Worm (Caenorhabditis elegans) whole organism, dauer: ENCODE results near the gene F53E4.1.
"Not testable (repeated sequence)": the region's sequence is repeated elsewhere in the genome, so short reads cannot be mapped to it uniquely, and the experiment has no call there.

Experiments used
- unc-62 ChIP-seq: sonication (generic microtip); optimal IDR thresholded peaks from 2 replicates; lab custom pipeline; 2017; ENCODE audit warnings: missing biosample characterization, missing genetic modification reagents, missing genetic modification characterization

Gene F53E4.1

ce11 chrV:15668200-15668599 is at the start of gene F53E4.1:
TSS of gene F53E4.1 (minus strand) at chrV:15668300.
- not testable (repeated sequence) for TF ChIP-seq unc-62 (GFP tag; lab: Kevin White, UChicago)

- no peak for TF ChIP-seq unc-62 (GFP tag; lab: Kevin White, UChicago)
Observed at ce11 chrV:15716679-15717078, 48.6 kb upstream of the F53E4.1 start, which contains the start of gene Y6E2A.4. TSS of gene Y6E2A.4 (minus strand) at chrV:15716779.

- no peak for TF ChIP-seq unc-62 (GFP tag; lab: Kevin White, UChicago)
Observed at ce11 chrV:15715636-15716035, 47.5 kb upstream of the F53E4.1 start.

ce11 chrV:15712385-15712784 is 44.3 kb upstream of the F53E4.1 start:
- no peak for TF ChIP-seq unc-62 (GFP tag; lab: Kevin White, UChicago)

- no peak for TF ChIP-seq unc-62 (GFP tag; lab: Kevin White, UChicago)
Observed at ce11 chrV:15711898-15712297, 43.8 kb upstream of the F53E4.1 start, which contains the start of gene str-101. TSS of gene str-101 (minus strand) at chrV:15711998.

- no peak for TF ChIP-seq unc-62 (GFP tag; lab: Kevin White, UChicago)
Observed at ce11 chrV:15710401-15710800, 42.3 kb upstream of the F53E4.1 start, which contains the start of gene Y6E2A.1. TSS of gene Y6E2A.1 (minus strand) at chrV:15710501.

- no peak for TF ChIP-seq unc-62 (GFP tag; lab: Kevin White, UChicago)
Observed at ce11 chrV:15707982-15708381, 39.9 kb upstream of the F53E4.1 start.

ce11 chrV:15704745-15705144 is 36.6 kb upstream of the F53E4.1 start, which contains the start of gene twk-34:
TSS of gene twk-34 (plus strand) at chrV:15704960.
- no peak for TF ChIP-seq unc-62 (GFP tag; lab: Kevin White, UChicago)

- TF ChIP-seq unc-62 (GFP tag; lab: Kevin White, UChicago) = no peak
Observed at ce11 chrV:15702263-15702662, 34.2 kb upstream of the F53E4.1 start, which contains the start of gene nhr-53. TSS of gene nhr-53 (minus strand) at chrV:15702363.

ce11 chrV:15699799-15700198 is 31.7 kb upstream of the F53E4.1 start, which contains the start of gene nhr-199:
TSS of gene nhr-199 (minus strand) at chrV:15699899.
- no peak for TF ChIP-seq unc-62 (GFP tag; lab: Kevin White, UChicago)

ce11 chrV:15698099-15698498 is 30.0 kb upstream of the F53E4.1 start, which contains the start of gene srx-29:
TSS of gene srx-29 (minus strand) at chrV:15698199.
- no peak for TF ChIP-seq unc-62 (GFP tag; lab: Kevin White, UChicago)

ce11 chrV:15693682-15694081 is 25.6 kb upstream of the F53E4.1 start, which contains the start of gene nhr-198:
TSS of gene nhr-198 (plus strand) at chrV:15693994.
- TF ChIP-seq unc-62 (GFP tag; lab: Kevin White, UChicago) = no peak

ce11 chrV:15689952-15690351 is 21.9 kb upstream of the F53E4.1 start, which contains the start of gene nhr-268:
TSS of gene nhr-268 (plus strand) at chrV:15690252.
- TF ChIP-seq unc-62 (GFP tag; lab: Kevin White, UChicago) = no peak

- no peak for TF ChIP-seq unc-62 (GFP tag; lab: Kevin White, UChicago)
Observed at ce11 chrV:15687660-15688059, 19.6 kb upstream of the F53E4.1 start, which contains the start of gene nhr-197. TSS of gene nhr-197 (plus strand) at chrV:15687960.

- TF ChIP-seq unc-62 (GFP tag; lab: Kevin White, UChicago) = no peak
Observed at ce11 chrV:15685599-15685998, 17.5 kb upstream of the F53E4.1 start, which contains the start of gene nhr-196. TSS of gene nhr-196 (plus strand) at chrV:15685716.

ce11 chrV:15677222-15677621 is 9.1 kb upstream of the F53E4.1 start, which contains the start of gene nhr-52:
TSS of gene nhr-52 (plus strand) at chrV:15677522.
- TF ChIP-seq unc-62 (GFP tag; lab: Kevin White, UChicago) = no peak

ce11 chrV:15674899-15675298 is 6.8 kb upstream of the F53E4.1 start:
- TF ChIP-seq unc-62 (GFP tag; lab: Kevin White, UChicago) = no peak
